Fruit fly (Drosophila melanogaster) whole organism, pupa: ENCODE measurements around the gene CG13994.

Source experiments
- CG10348 ChIP-seq: fragments of 200-800 bp; sonication (Bioruptor generic); IDR thresholded peaks from 2 replicates; pipeline ENCODE4 v1.3.6; 2022; ENCODE audit warnings: missing biosample characterization, missing genetic modification characterization
- CG12605 ChIP-seq: fragments of 200-800 bp; sonication (Bioruptor generic); IDR thresholded peaks from 2 replicates; pipeline ENCODE4 v1.3.6; 2022; ENCODE audit warnings: missing biosample characterization, missing genetic modification characterization
- CG13204 ChIP-seq: fragments of 200-800 bp; sonication (Bioruptor generic); optimal IDR thresholded peaks from 2 replicates; lab custom pipeline; 2018; ENCODE audit warnings: missing biosample characterization, mild to moderate bottlenecking, missing genetic modification characterization, moderate library complexity
- CG15710 ChIP-seq: fragments of 200-800 bp; sonication (Bioruptor generic); optimal IDR thresholded peaks from 2 replicates; lab custom pipeline; 2018; ENCODE audit warnings: missing biosample characterization, mild to moderate bottlenecking, missing genetic modification characterization, moderate library complexity
- CG32121 ChIP-seq: fragments of 200-800 bp; sonication (Bioruptor generic); IDR thresholded peaks from 2 replicates; pipeline ENCODE4 v1.3.6; 2022; ENCODE audit warnings: missing biosample characterization, missing genetic modification characterization
- CG34367 ChIP-seq: fragments of 200-800 bp; sonication (Bioruptor generic); optimal IDR thresholded peaks from 2 replicates; lab custom pipeline; 2018; ENCODE audit warnings: missing biosample characterization, mild to moderate bottlenecking, missing genetic modification characterization
- CG8159 ChIP-seq: fragments of 200-800 bp; sonication (Bioruptor generic); optimal IDR thresholded peaks from 3 replicates; lab custom pipeline; 2018; ENCODE audit warnings: missing biosample characterization, mild to moderate bottlenecking, missing genetic modification characterization, moderate library complexity
- D1 ChIP-seq: fragments of 200-800 bp; sonication (Bioruptor generic); optimal IDR thresholded peaks from 2 replicates; lab custom pipeline; 2018; ENCODE audit warnings: missing biosample characterization, mild to moderate bottlenecking, missing genetic modification characterization, moderate library complexity
- EcR ChIP-seq: fragments of 200-800 bp; sonication (Bioruptor generic); optimal IDR thresholded peaks from 3 replicates; lab custom pipeline; 2019; ENCODE audit warnings: missing biosample characterization, missing genetic modification characterization, mild to moderate bottlenecking, moderate library complexity, missing genetic modification reagents
- Ets98B ChIP-seq: fragments of 200-800 bp; sonication (Bioruptor generic); IDR thresholded peaks from 2 replicates; pipeline ENCODE4 v1.3.6; 2022; ENCODE audit warnings: missing biosample characterization, missing genetic modification characterization
- Pif1A ChIP-seq: fragments of 200-800 bp; sonication (Bioruptor generic); optimal IDR thresholded peaks from 3 replicates; lab custom pipeline; 2016; ENCODE audit warnings: missing biosample characterization, missing genetic modification characterization
- Pif1B ChIP-seq: fragments of 200-800 bp; sonication (Bioruptor generic); optimal IDR thresholded peaks from 3 replicates; lab custom pipeline; 2016; ENCODE audit warnings: missing biosample characterization, missing genetic modification characterization
- fd96Ca ChIP-seq: fragments of 200-800 bp; sonication (Bioruptor generic); IDR thresholded peaks from 3 replicates; pipeline ENCODE4 v1.3.6; 2022; ENCODE audit warnings: missing biosample characterization, missing genetic modification characterization

DNA sequence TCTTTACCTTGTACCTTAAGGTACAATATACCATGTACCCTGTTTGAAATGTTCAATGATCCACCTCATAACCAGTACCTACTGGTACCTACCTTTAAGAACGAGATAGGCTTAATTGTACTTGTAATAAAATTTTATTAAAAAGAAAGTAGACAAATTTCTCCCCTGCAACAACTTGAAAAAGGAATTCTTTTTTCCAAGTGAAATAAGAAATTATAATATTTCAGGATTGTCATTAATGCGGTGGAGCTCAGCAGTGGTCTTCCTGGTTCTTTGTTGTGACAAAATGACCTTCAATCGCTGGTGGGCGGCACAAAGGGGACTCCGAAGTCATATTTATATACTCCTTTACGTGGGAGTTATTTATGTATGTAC lies 36.5 kb downstream of the CG13994 start:
- TF ChIP-seq EcR (GFP tag; lab: Kevin White, UChicago) (no peak), CG15710 (no peak), CG34367 (no peak), Pif1A (no peak), CG32121 (GFP tag; lab: Robert Waterston, UW) (no peak), D1 (tag; lab: Kevin White, UChicago) (no peak), Pif1B (no peak), CG12605 (no peak), CG8159 (no peak), CG13204 (GFP tag; lab: Kevin White, UChicago) (no peak), CG10348 (GFP tag; lab: Robert Waterston, UW) (no peak), Ets98B (GFP tag; lab: Robert Waterston, UW) (no peak), fd96Ca (GFP tag; lab: Robert Waterston, UW) (no peak)
